Worm (Caenorhabditis elegans): ENCODE data around the gene dex-1.

Gene dex-1

ce11 chrIII:5546730-5547129 is 20.8 kb downstream of the dex-1 start, which contains the start of gene F09F7.5:
Gene F09F7.5, plus strand, starts transcription at chrIII:5546987.
- TF ChIP-seq elt-1 (tag; optimal IDR thresholded peaks at IDR 0.05; ENCODE audit: borderline replicate concordance, insufficient read depth) (no peak), ham-2 (GFP tag; optimal IDR thresholded peaks at IDR 0.05) (no peak), lin-32 (GFP tag; optimal IDR thresholded peaks at IDR 0.05) (no peak), cnd-1 (tag; optimal IDR thresholded peaks at IDR 0.05) (no peak), M03D4.4 (tag; optimal IDR thresholded peaks at IDR 0.05) (no peak), sptf-1 (tag; optimal IDR thresholded peaks at IDR 0.05) (no peak), nhr-28 (tag; optimal IDR thresholded peaks at IDR 0.05) (no peak)

DNA sequence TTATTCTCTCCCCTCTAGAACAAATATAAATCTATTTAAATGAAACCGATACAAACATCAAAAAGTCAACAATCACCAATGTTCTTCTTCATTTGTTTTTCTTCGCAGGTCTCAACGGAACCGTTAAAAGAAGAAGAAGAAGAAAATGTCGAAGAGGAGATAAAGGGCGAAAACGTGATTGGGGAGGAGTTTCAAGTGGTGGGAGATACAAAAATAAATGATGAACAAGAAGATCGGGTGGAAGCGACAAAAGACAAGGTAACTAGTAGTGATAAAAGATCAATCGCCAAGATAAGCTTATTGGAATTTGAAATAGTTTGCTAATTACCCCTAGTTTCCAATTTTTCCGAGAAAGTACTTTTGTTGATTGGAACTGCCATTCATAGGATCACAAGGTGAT is 24.3 kb downstream of the dex-1 start:
- TF ChIP-seq nhr-28 (tag; optimal IDR thresholded peaks at IDR 0.05) (no peak), unc-120 (tag; optimal IDR thresholded peaks at IDR 0.05; ENCODE audit: poor library complexity, severe bottlenecking) (no peak), nhr-76 (tag; optimal IDR thresholded peaks at IDR 0.05) (no peak), ceh-43 (GFP tag; optimal IDR thresholded peaks at IDR 0.05) (no peak), hlh-1 (tag; optimal IDR thresholded peaks at IDR 0.05) (no peak), mls-2 (tag; optimal IDR thresholded peaks at IDR 0.05) (no peak), sptf-1 (tag; optimal IDR thresholded peaks at IDR 0.05) (no peak), cnd-1 (tag; optimal IDR thresholded peaks at IDR 0.05) (no peak)

ce11 chrIII:5550844-5551243 is 24.9 kb downstream of the dex-1 start:
- TF ChIP-seq tbx-8 (GFP tag; optimal IDR thresholded peaks at IDR 0.05) (no peak), snpc-4 (tag; optimal IDR thresholded peaks at IDR 0.05) (no peak), nhr-28 (tag; optimal IDR thresholded peaks at IDR 0.05) (no peak), nhr-237 (tag; optimal IDR thresholded peaks at IDR 0.05) (no peak), hlh-1 (tag; optimal IDR thresholded peaks at IDR 0.05) (no peak), unc-62 (GFP tag; optimal IDR thresholded peaks at IDR 0.05) (no peak), ztf-11 (tag; optimal IDR thresholded peaks at IDR 0.05) (no peak), nhr-2 (tag; optimal IDR thresholded peaks at IDR 0.05) (no peak), lin-13 (tag; optimal IDR thresholded peaks at IDR 0.05) (no peak), ceh-39 (tag; optimal IDR thresholded peaks at IDR 0.05) (no peak), sem-2 (GFP tag; optimal IDR thresholded peaks at IDR 0.05) (no peak), drap-1 (GFP tag; optimal IDR thresholded peaks at IDR 0.05) (no peak)

DNA sequence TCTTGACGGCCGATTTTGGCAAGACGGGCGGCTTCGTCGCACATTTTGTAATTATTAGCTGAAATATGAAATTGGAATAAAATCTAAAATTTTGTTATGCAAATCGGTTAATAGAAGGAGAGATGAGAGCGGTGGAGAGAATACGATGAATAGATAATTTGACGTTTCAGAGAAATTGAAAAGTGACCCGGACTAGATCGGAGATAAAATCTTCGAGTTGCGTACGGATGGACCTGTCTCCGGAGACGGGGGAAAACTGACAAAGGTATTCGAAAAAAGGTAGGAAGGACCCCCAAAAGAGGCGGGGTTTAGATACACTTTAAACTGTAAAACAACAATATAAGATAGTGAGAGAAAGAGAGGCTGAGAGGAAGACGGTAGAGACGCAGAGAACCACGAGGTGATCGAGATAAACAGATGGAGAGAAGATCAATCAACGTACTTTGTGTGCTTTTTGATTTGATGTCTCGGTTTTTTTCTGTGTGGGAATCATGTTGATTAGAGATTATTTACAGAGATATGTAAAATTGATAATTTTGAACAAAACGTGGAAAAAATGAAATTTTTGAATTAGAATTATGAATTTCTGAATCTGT is 26.3 kb downstream of the dex-1 start, which contains the start of gene F09F7.6:
Gene F09F7.6, minus strand, starts transcription at position 64 of the 596 bp plus-strand sequence.
- peak; percentile 84 for TF ChIP-seq elt-1 (tag; optimal IDR thresholded peaks at IDR 0.05; ENCODE audit: borderline replicate concordance, insufficient read depth)
- TF ChIP-seq unc-120 (tag; optimal IDR thresholded peaks at IDR 0.05; ENCODE audit: poor library complexity, severe bottlenecking), result peak; percentile 39
- no peak for TF ChIP-seq mep-1 (tag; optimal IDR thresholded peaks at IDR 0.05)

- no peak for TF ChIP-seq hlh-1 (tag; optimal IDR thresholded peaks at IDR 0.05)
- peak; percentile 30 for TF ChIP-seq elt-1 (tag; optimal IDR thresholded peaks at IDR 0.05; ENCODE audit: borderline replicate concordance, insufficient read depth)
- peak; percentile 47 for TF ChIP-seq unc-62 (GFP tag; optimal IDR thresholded peaks at IDR 0.05)
- no peak for TF ChIP-seq lsy-2 (tag; optimal IDR thresholded peaks at IDR 0.05)
- no peak for TF ChIP-seq cnd-1 (tag; optimal IDR thresholded peaks at IDR 0.05)
- TF ChIP-seq mab-5 (tag; optimal IDR thresholded peaks at IDR 0.05), result no peak
Measured at ce11 chrIII:5553098-5553497, 27.2 kb downstream of the dex-1 start.

- TF ChIP-seq nhr-28 (tag; optimal IDR thresholded peaks at IDR 0.05) (no peak), elt-3 (tag; optimal IDR thresholded peaks at IDR 0.05) (no peak), flh-1 (GFP tag; optimal IDR thresholded peaks at IDR 0.05) (peak; percentile 81), snpc-4 (tag; optimal IDR thresholded peaks at IDR 0.05) (no peak), nhr-12 (tag; optimal IDR thresholded peaks at IDR 0.05) (no peak), ham-2 (GFP tag; optimal IDR thresholded peaks at IDR 0.05) (peak; percentile 64), ztf-11 (tag; optimal IDR thresholded peaks at IDR 0.05) (peak; percentile 67), blmp-1 (tag; optimal IDR thresholded peaks at IDR 0.05) (peak; percentile 74), ces-1 (GFP tag; optimal IDR thresholded peaks at IDR 0.05) (peak; percentile 91), unc-120 (tag; optimal IDR thresholded peaks at IDR 0.05; ENCODE audit: poor library complexity, severe bottlenecking) (peak; percentile 93), mls-2 (tag; optimal IDR thresholded peaks at IDR 0.05) (peak; percentile 98), nhr-237 (tag; optimal IDR thresholded peaks at IDR 0.05) (peak; percentile 24), nhr-76 (tag; optimal IDR thresholded peaks at IDR 0.05) (peak; percentile 33), hlh-1 (tag; optimal IDR thresholded peaks at IDR 0.05) (peak; percentile 71), mab-5 (tag; optimal IDR thresholded peaks at IDR 0.05) (peak; percentile 56), unc-39 (tag; optimal IDR thresholded peaks at IDR 0.05) (no peak), M03D4.4 (tag; optimal IDR thresholded peaks at IDR 0.05) (peak; percentile 95), nhr-2 (tag; optimal IDR thresholded peaks at IDR 0.05) (no peak), sptf-1 (tag; optimal IDR thresholded peaks at IDR 0.05) (peak; percentile 98), ceh-39 (tag; optimal IDR thresholded peaks at IDR 0.05) (peak; percentile 41), lin-32 (GFP tag; optimal IDR thresholded peaks at IDR 0.05) (peak; percentile 36), lsy-2 (tag; optimal IDR thresholded peaks at IDR 0.05) (peak; percentile 64), sem-2 (GFP tag; optimal IDR thresholded peaks at IDR 0.05) (peak; percentile 76), pha-4 (tag; optimal IDR thresholded peaks at IDR 0.05) (no peak), ceh-83 (GFP tag; optimal IDR thresholded peaks at IDR 0.05) (peak; percentile 94), unc-62 (GFP tag; optimal IDR thresholded peaks at IDR 0.05) (no peak), lin-13 (tag; optimal IDR thresholded peaks at IDR 0.05) (peak; percentile 69), cnd-1 (tag; optimal IDR thresholded peaks at IDR 0.05) (peak; percentile 91), zip-8 (tag; optimal IDR thresholded peaks at IDR 0.05) (no peak), tbx-8 (GFP tag; optimal IDR thresholded peaks at IDR 0.05) (peak; percentile 87), elt-1 (tag; optimal IDR thresholded peaks at IDR 0.05; ENCODE audit: borderline replicate concordance, insufficient read depth) (peak; percentile 35)
Measured at ce11 chrIII:5554884-5555500, 29.1 kb downstream of the dex-1 start, which contains the start of the genes nmad-1 and hach-1. Gene nmad-1, minus strand, starts transcription at chrIII:5554934. Gene hach-1, plus strand, starts transcription at chrIII:5555450.

All from whole organism, mixed stage, embryonic.